Worm (Caenorhabditis elegans) whole organism, early embryonic: ENCODE results near the gene F12A10.6.

Source experiments
- B0310.2 ChIP-seq: sonication (generic microtip); optimal IDR thresholded peaks from 2 replicates; lab custom pipeline; 2016; ENCODE audit warnings: mild to moderate bottlenecking, missing genetic modification characterization, missing compliant biosample characterization
- F13C5.2 ChIP-seq: sonication (generic microtip); optimal IDR thresholded peaks from 2 replicates; lab custom pipeline; 2017; ENCODE audit warnings: mild to moderate bottlenecking, missing genetic modification characterization, inconsistent platforms, missing compliant biosample characterization
- aly-1 ChIP-seq: sonication (generic microtip); optimal IDR thresholded peaks from 2 replicates; lab custom pipeline; 2016; ENCODE audit warnings: missing genetic modification characterization, missing compliant biosample characterization
- ama-1 ChIP-seq: fragments of 150-350 bp; optimal IDR thresholded peaks from 2 replicates; lab custom pipeline; 2014
- ceh-13 ChIP-seq: fragments of 200-800 bp; sonication (Bioruptor generic); optimal IDR thresholded peaks from 2 replicates; lab custom pipeline; 2018; ENCODE audit warnings: mild to moderate bottlenecking, missing genetic modification characterization, missing compliant biosample characterization
- ceh-36 ChIP-seq: sonication (generic microtip); optimal IDR thresholded peaks from 2 replicates; lab custom pipeline; 2016; ENCODE audit warnings: missing genetic modification characterization, inconsistent platforms, missing compliant biosample characterization
- ets-7 ChIP-seq: sonication (generic microtip); optimal IDR thresholded peaks from 2 replicates; lab custom pipeline; 2016; ENCODE audit warnings: missing genotype, missing genetic modification characterization, missing compliant biosample characterization
- flt-1 ChIP-seq: fragments of 200-800 bp; sonication (Bioruptor generic); IDR thresholded peaks from 2 replicates; pipeline ENCODE4 v1.3.6; 2022; ENCODE audit warnings: missing genetic modification characterization, missing compliant biosample characterization
- hmbx-1 ChIP-seq: sonication (generic microtip); optimal IDR thresholded peaks from 2 replicates; lab custom pipeline; 2016; ENCODE audit warnings: mild to moderate bottlenecking, missing genetic modification characterization, missing compliant biosample characterization
- hmg-4 ChIP-seq: fragments of 200-800 bp; sonication (Bioruptor generic); optimal IDR thresholded peaks from 2 replicates; lab custom pipeline; 2018; ENCODE audit warnings: mild to moderate bottlenecking, missing genetic modification characterization, missing compliant biosample characterization
- hnd-1 ChIP-seq: sonication (generic microtip); optimal IDR thresholded peaks from 2 replicates; lab custom pipeline; 2016; ENCODE audit warnings: missing genetic modification characterization, missing compliant biosample characterization
- pes-1 ChIP-seq: fragments of 200-800 bp; sonication (Bioruptor generic); IDR thresholded peaks from 2 replicates; pipeline ENCODE4 v1.3.6; 2022; ENCODE audit warnings: missing genetic modification reagents, missing genetic modification characterization, missing compliant biosample characterization
- scrt-1 ChIP-seq: fragments of 200-800 bp; sonication (Bioruptor generic); IDR thresholded peaks from 2 replicates; pipeline ENCODE4 v1.3.6; 2022; ENCODE audit warnings: missing genetic modification characterization, missing compliant biosample characterization
- sea-1 ChIP-seq: fragments of 200-800 bp; sonication (Bioruptor generic); conservative IDR thresholded peaks from 2 replicates; pipeline ENCODE4 v1.3.6; 2022; ENCODE audit warnings: missing genetic modification characterization, missing compliant biosample characterization
- tbx-11 ChIP-seq: fragments of 200-800 bp; sonication (Bioruptor generic); IDR thresholded peaks from 2 replicates; pipeline ENCODE4 v1.3.6; 2022; ENCODE audit warnings: missing genetic modification characterization, missing compliant biosample characterization
- tbx-37 ChIP-seq: fragments of 200-800 bp; sonication (Bioruptor generic); conservative IDR thresholded peaks from 2 replicates; pipeline ENCODE4 v1.3.6; 2022; ENCODE audit warnings: missing genetic modification reagents, missing genetic modification characterization, missing compliant biosample characterization
- tra-4 ChIP-seq: sonication (generic microtip); optimal IDR thresholded peaks from 2 replicates; lab custom pipeline; 2017; ENCODE audit warnings: missing genetic modification characterization, missing compliant biosample characterization

The F12A10.6 gene

DNA sequence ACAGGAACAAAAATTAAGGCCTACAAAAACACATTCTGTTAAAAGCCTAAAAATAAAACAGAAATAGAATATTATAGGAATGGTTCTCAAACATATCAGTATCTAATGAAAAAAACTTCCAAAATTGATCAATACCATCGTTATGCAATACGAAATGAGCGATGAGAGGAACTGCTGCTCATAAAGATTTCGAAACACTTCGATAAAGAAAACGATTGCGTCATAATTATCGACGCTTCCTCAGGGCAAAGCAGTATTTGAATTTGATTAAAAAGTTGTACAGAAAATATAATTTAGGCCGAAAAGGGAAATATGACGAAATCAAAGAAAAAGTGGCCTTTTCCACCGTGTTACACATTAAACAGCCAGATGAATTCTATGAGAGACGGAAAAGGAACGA, 23.8 kb upstream of the F12A10.6 start:
- TF ChIP-seq hmg-4 (GFP tag; lab: Kevin White, UChicago): no peak
- no peak for TF ChIP-seq tra-4 (tag; lab: Kevin White, UChicago)
- no peak for TF ChIP-seq flt-1 (GFP tag; lab: Robert Waterston, UW)
- no peak for TF ChIP-seq scrt-1 (GFP tag; lab: Robert Waterston, UW)

DNA sequence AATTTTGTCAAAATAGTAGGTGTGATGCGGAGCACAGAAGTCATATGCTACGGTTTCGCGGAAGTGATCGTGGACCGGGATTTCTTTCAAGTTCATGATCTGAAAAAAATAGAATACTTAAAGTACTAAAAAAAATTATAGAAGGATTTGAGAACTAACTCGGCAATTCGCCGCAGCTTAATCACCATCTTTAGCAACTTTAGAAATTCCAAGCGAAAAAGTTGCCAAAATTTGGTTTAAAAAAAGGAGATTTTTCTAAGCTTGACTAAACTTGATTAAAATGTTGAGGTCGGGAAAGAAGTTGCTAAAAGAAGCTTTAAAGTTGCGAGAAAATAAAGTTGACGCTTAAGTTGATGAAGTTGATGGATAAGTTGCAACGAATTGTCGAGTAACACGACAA, 23.3 kb upstream of the F12A10.6 start, which contains the start of gene ZK177.9:
Gene ZK177.9 (minus strand): TSS at position 101 of the 400 bp plus-strand sequence.
- TF ChIP-seq hmg-4 (GFP tag; lab: Kevin White, UChicago): no peak
- no peak for TF ChIP-seq ama-1 (lab: Kevin White, UChicago)
- no peak for TF ChIP-seq hnd-1
- TF ChIP-seq ceh-13 (GFP tag; lab: Kevin White, UChicago): no peak
- no peak for TF ChIP-seq ceh-36 (tag; lab: Kevin White, UChicago)
- no peak for TF ChIP-seq flt-1 (GFP tag; lab: Robert Waterston, UW)
- no peak for TF ChIP-seq aly-1
- no peak for TF ChIP-seq F13C5.2 (tag; lab: Kevin White, UChicago)

DNA sequence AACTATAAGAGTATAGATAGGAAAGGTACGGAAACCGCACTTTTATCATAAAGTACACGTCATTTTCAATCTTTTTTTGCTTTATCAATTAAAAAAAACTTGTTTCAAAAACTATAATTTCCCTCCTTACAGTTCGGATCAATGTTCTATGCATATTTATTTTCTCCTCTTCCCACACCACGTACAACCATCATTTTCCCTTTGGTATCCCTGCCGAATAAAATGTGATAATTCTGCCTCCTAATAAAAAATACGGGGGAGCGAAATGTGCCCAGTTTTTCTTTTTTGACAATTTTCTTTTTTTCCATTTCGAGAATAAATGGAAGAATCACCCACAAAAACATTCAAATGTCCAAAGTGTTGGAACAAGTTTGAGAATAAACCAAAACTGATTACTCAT, 21.2 kb upstream of the F12A10.6 start, which contains the start of gene ZK177.3:
Gene ZK177.3 (plus strand): TSS at position 301 of the 400 bp plus-strand sequence.
- no peak for TF ChIP-seq ceh-36 (tag; lab: Kevin White, UChicago)
- TF ChIP-seq scrt-1 (GFP tag; lab: Robert Waterston, UW): no peak
- TF ChIP-seq hmbx-1 (tag; lab: Kevin White, UChicago): no peak
- no peak for TF ChIP-seq F13C5.2 (tag; lab: Kevin White, UChicago)
- no peak for TF ChIP-seq pes-1
- TF ChIP-seq hmg-4 (GFP tag; lab: Kevin White, UChicago): no peak
- no peak for TF ChIP-seq sea-1 (GFP tag; lab: Robert Waterston, UW)
- TF ChIP-seq hnd-1: no peak

DNA sequence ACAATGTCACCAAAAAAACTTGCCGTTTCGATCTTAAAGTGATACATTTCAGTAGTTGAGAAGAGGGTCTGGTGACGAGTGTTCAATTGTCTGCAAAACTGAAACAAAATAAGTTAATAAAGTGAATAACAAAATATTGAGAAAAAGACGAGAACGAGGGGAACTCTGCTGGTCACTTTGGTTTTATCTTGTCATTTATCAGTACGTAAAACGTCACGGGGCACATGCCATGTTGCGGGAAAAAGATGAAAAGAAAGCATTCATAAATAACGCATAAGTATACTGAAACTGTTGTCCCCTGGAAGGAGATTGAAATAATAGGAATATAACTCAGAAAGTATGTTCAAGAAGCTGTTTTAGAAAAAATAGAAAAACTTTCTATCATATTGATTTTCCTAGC, 20.5 kb upstream of the F12A10.6 start, which contains the start of gene sahd-1:
Gene sahd-1 (minus strand): TSS at position 100 of the 400 bp plus-strand sequence.
- TF ChIP-seq hnd-1: no peak
- TF ChIP-seq hmbx-1 (tag; lab: Kevin White, UChicago): no peak
- no peak for TF ChIP-seq pes-1
- TF ChIP-seq ets-7: no peak
- TF ChIP-seq ceh-13 (GFP tag; lab: Kevin White, UChicago): no peak
- TF ChIP-seq aly-1: no peak
- TF ChIP-seq ama-1 (lab: Kevin White, UChicago): no peak
- no peak for TF ChIP-seq scrt-1 (GFP tag; lab: Robert Waterston, UW)
- no peak for TF ChIP-seq F13C5.2 (tag; lab: Kevin White, UChicago)
- TF ChIP-seq tbx-11 (GFP tag; lab: Robert Waterston, UW): no peak
- TF ChIP-seq sea-1 (GFP tag; lab: Robert Waterston, UW): no peak
- TF ChIP-seq tbx-37: no peak
- no peak for TF ChIP-seq hmg-4 (GFP tag; lab: Kevin White, UChicago)
- TF ChIP-seq ceh-36 (tag; lab: Kevin White, UChicago): no peak

DNA sequence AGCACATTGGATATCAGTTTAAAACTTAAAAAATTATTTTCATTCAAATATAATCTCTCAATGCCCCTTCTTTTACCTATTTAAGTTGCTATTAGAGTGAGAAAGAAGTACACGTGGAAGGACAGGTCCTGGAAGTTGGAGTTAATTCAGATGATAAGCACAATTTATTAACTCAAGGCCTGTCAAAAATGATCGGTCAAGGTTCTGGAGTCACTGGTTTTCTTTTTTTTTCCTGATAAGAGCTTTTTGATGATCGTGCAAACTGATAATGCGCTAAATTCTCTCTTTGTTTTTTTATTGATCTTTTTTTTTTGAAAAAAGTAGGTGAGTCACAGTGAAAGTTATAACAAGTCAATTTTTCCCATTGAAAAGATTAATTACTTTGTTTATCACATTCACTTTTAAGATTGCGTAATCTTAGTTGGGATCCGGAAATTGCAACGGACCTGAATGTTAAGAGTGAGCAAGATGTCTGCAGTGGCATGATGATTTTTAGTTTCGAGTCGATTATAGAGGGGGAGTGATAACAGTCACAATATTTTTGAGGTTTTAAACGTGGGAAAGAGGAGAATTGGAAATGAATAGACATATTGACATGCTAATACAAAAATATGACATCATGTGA, 18.3 kb upstream of the F12A10.6 start:
- TF ChIP-seq tbx-11 (GFP tag; lab: Robert Waterston, UW) (no peak), B0310.2 (tag; lab: Kevin White, UChicago) (no peak), F13C5.2 (tag; lab: Kevin White, UChicago) (no peak), ets-7 (no peak), ama-1 (lab: Kevin White, UChicago) (no peak), hnd-1 (no peak), scrt-1 (GFP tag; lab: Robert Waterston, UW) (no peak), sea-1 (GFP tag; lab: Robert Waterston, UW) (no peak), ceh-13 (GFP tag; lab: Kevin White, UChicago) (no peak), hmg-4 (GFP tag; lab: Kevin White, UChicago) (no peak), ceh-36 (tag; lab: Kevin White, UChicago) (no peak)

DNA sequence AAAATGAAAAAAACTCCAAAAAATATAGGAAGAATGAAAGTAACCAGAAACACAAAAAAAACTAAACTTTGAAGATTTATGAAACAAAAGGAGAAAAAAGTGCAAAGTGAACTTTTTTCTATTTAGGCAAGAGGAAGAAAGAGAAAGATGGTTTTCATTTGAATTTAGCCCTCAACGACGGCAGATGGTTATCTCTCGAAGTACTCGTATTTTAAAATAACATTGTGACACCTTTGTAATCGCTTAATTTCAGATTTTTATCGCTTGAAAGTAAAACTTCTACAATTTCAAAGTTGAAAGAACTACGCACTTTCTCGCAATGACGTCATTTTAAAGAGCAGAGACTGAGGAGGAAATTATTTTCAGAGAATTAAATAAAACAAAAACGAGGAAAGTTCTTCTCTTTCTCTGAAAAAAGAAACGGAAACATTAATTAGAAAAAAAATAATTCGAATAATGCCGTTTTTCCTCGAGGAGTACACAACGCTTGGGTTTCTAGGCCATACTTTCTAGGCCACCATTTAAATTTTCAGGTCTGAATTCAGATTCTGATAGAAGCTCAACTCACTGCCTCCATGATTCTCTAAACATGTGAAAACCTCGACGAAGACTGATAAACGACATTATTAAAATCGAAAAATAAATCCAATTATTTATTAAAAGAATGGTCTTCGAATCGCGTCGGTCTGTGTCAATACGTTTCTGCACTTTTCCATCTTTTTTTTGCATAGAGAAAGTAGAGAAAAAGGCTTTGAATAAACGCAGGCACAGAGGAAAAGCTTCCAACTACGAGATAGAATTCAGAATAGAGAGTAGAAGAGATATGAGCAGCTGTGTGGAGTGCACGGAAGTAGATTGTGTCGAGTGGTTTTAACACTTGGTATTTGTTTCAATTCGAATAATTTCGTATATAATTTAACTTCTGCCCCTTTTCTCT, 17.4 kb upstream of the F12A10.6 start:
- TF ChIP-seq B0310.2 (tag; lab: Kevin White, UChicago) (no peak), hnd-1 (no peak), sea-1 (GFP tag; lab: Robert Waterston, UW) (no peak), ceh-13 (GFP tag; lab: Kevin White, UChicago) (no peak), tra-4 (tag; lab: Kevin White, UChicago) (no peak), aly-1 (no peak), flt-1 (GFP tag; lab: Robert Waterston, UW) (no peak), F13C5.2 (tag; lab: Kevin White, UChicago) (no peak), ama-1 (lab: Kevin White, UChicago) (no peak), ceh-36 (tag; lab: Kevin White, UChicago) (no peak)

DNA sequence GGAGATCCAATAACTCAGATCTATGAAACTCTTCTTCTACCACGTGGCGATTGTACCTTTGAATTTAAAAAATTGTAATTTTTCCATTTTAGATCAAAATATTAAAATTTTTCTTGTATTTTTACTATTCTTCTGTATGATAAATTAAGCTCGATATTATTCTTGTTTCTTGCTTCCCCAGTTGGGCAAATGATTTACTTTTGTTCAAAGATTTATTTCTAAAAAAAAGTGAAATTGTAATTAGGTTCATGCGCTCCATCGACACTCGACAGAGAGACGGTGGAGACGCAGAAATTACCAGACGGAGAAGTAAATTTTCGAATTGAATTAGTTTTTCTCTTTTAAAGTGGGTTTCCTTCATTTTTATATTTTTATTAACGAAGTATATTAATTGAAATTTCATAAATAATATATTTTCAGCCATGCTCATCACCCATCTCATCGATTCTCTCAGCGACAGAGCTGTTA, 11.5 kb upstream of the F12A10.6 start, which contains the start of gene npp-24:
Gene npp-24 (plus strand): TSS at position 51 of the 468 bp plus-strand sequence.
- TF ChIP-seq tbx-37 (no peak), pes-1 (no peak), tbx-11 (GFP tag; lab: Robert Waterston, UW) (no peak), aly-1 (no peak), hmg-4 (GFP tag; lab: Kevin White, UChicago) (no peak), F13C5.2 (tag; lab: Kevin White, UChicago) (no peak), ceh-13 (GFP tag; lab: Kevin White, UChicago) (no peak), sea-1 (GFP tag; lab: Robert Waterston, UW) (no peak), tra-4 (tag; lab: Kevin White, UChicago) (no peak), ama-1 (lab: Kevin White, UChicago) (no peak), ceh-36 (tag; lab: Kevin White, UChicago) (no peak), hnd-1 (no peak), ets-7 (no peak), hmbx-1 (tag; lab: Kevin White, UChicago) (no peak), scrt-1 (GFP tag; lab: Robert Waterston, UW) (no peak), B0310.2 (tag; lab: Kevin White, UChicago) (no peak), flt-1 (GFP tag; lab: Robert Waterston, UW) (no peak)
